Fruit fly (Drosophila melanogaster): ENCODE results near the gene grass.
A peak's percentile ranks its signal among the peaks of the same experiment; 100 is the strongest.

grass gene

dm6 chr3R:27198883-27199780 lies 41.4 kb downstream of the grass start (continued):
- peak in 1 of 2 experiments; percentile 12 for TF ChIP-seq salr (GFP tag; optimal IDR thresholded peaks at IDR 0.05)
- TF ChIP-seq CG4318 (GFP tag; optimal IDR thresholded peaks at IDR 0.05) = no peak
- 0 out of 3 replicates have a peak, but pooled peaks have one; percentile 24 for TF ChIP-seq CG6163 (GFP tag; IDR thresholded peaks at IDR 0.05)
- TF ChIP-seq Lpt (GFP tag; optimal IDR thresholded peaks at IDR 0.05) = no peak
- TF ChIP-seq CG8119 (GFP tag; IDR thresholded peaks at IDR 0.05) = no peak
- TF ChIP-seq Sox14 (GFP tag; optimal IDR thresholded peaks at IDR 0.05) = peak; percentile 6
- TF ChIP-seq fd59A (GFP tag; optimal IDR thresholded peaks at IDR 0.05) = peak; percentile 47
- TF ChIP-seq net (GFP tag; optimal IDR thresholded peaks at IDR 0.05) = no peak
- no peak for TF ChIP-seq Met (GFP tag; optimal IDR thresholded peaks at IDR 0.05)
- TF ChIP-seq CG6276 (GFP tag; optimal IDR thresholded peaks at IDR 0.05) = no peak
- no peak for TF ChIP-seq fd85E (GFP tag; optimal IDR thresholded peaks at IDR 0.05)
- peak; percentile 25 for TF ChIP-seq lz (GFP tag; optimal IDR thresholded peaks at IDR 0.05)
- TF ChIP-seq CG15336 (GFP tag; IDR thresholded peaks at IDR 0.05) = no peak
- TF ChIP-seq Smox (GFP tag; optimal IDR thresholded peaks at IDR 0.05) = peak; percentile 29
- TF ChIP-seq pdm3 (GFP tag; optimal IDR thresholded peaks at IDR 0.05) = peak; percentile 50
- TF ChIP-seq fkh (GFP tag; optimal IDR thresholded peaks at IDR 0.05) = no peak
- TF ChIP-seq Ets96B (tag; optimal IDR thresholded peaks at IDR 0.05) = peak; percentile 57
- peak; percentile 46 for TF ChIP-seq Eip75B (GFP tag; optimal IDR thresholded peaks at IDR 0.05)
- no peak for TF ChIP-seq Hr4 (GFP tag; optimal IDR thresholded peaks at IDR 0.05)
- peak; percentile 53 for TF ChIP-seq CG11902 (GFP tag; optimal IDR thresholded peaks at IDR 0.05)
- TF ChIP-seq CG6854 (GFP tag; optimal IDR thresholded peaks at IDR 0.05) = peak; percentile 46
- TF ChIP-seq dsx (GFP tag; optimal IDR thresholded peaks at IDR 0.05; ENCODE audit: poor library complexity, severe bottlenecking) = peak; percentile 0
- TF ChIP-seq CG16779 (tag; optimal IDR thresholded peaks at IDR 0.05) = no peak
- peak; percentile 20 for TF ChIP-seq cyc (GFP tag; optimal IDR thresholded peaks at IDR 0.05)
- no peak for TF ChIP-seq vri (GFP tag; optimal IDR thresholded peaks at IDR 0.05)
- no peak for TF ChIP-seq Hr38 (GFP tag; optimal IDR thresholded peaks at IDR 0.05)
- TF ChIP-seq Hr39 (GFP tag; optimal IDR thresholded peaks at IDR 0.05) = peak; percentile 27
- TF ChIP-seq svp (GFP tag) = peak; percentile 60
- TF ChIP-seq OdsH (GFP tag; optimal IDR thresholded peaks at IDR 0.05) = peak; percentile 29

- TF ChIP-seq CG6854 (GFP tag; optimal IDR thresholded peaks at IDR 0.05) (peak; percentile 79), Blimp-1 (GFP tag; optimal IDR thresholded peaks at IDR 0.05) (peak; percentile 44), Eip78C (GFP tag) (peak; percentile 92), fd85E (GFP tag; optimal IDR thresholded peaks at IDR 0.05) (peak; percentile 37), CG10631 (GFP tag; optimal IDR thresholded peaks at IDR 0.05) (peak; percentile 82), acj6 (GFP tag; optimal IDR thresholded peaks at IDR 0.05) (peak; percentile 75), spab (GFP tag; optimal IDR thresholded peaks at IDR 0.05) (peak; percentile 87), CG1621 (tag; optimal IDR thresholded peaks at IDR 0.05) (peak; percentile 12), dsx (GFP tag; optimal IDR thresholded peaks at IDR 0.05; ENCODE audit: poor library complexity, severe bottlenecking) (peak; percentile 77), lz (GFP tag; optimal IDR thresholded peaks at IDR 0.05) (peak; percentile 55), CG4318 (GFP tag; optimal IDR thresholded peaks at IDR 0.05) (peak; percentile 11), pdm3 (GFP tag; optimal IDR thresholded peaks at IDR 0.05) (peak; percentile 43), eg (GFP tag; IDR thresholded peaks at IDR 0.05) (no peak), Ets96B (tag; optimal IDR thresholded peaks at IDR 0.05) (peak; percentile 93), Sox102F (GFP tag; optimal IDR thresholded peaks at IDR 0.05) (peak; percentile 5), CG8632 (GFP tag; optimal IDR thresholded peaks at IDR 0.05) (peak; percentile 68), CG8319 (GFP tag; optimal IDR thresholded peaks at IDR 0.05) (peak; percentile 37), CG9139 (GFP tag; optimal IDR thresholded peaks at IDR 0.05) (peak; percentile 64), CG6792 (GFP tag; optimal IDR thresholded peaks at IDR 0.05) (peak; percentile 65), CG31627 (GFP tag; optimal IDR thresholded peaks at IDR 0.05) (peak; percentile 33), Smox (GFP tag; optimal IDR thresholded peaks at IDR 0.05) (peak; percentile 63), Ets21C (GFP tag; optimal IDR thresholded peaks at IDR 0.05) (peak; percentile 18), Lpt (GFP tag; optimal IDR thresholded peaks at IDR 0.05) (peak; percentile 43), OdsH (GFP tag; optimal IDR thresholded peaks at IDR 0.05) (peak; percentile 73), svp (GFP tag) (peak; percentile 81), CG6276 (GFP tag; optimal IDR thresholded peaks at IDR 0.05) (no peak), CG7368 (GFP tag; optimal IDR thresholded peaks at IDR 0.05) (peak; percentile 28), topi (GFP tag; optimal IDR thresholded peaks at IDR 0.05) (peak; percentile 48), CG34406 (GFP tag; optimal IDR thresholded peaks at IDR 0.05) (peak; percentile 65), CG15336 (GFP tag; IDR thresholded peaks at IDR 0.05) (peak; percentile 36; the same call in 1 of the 2 replicates), Met (GFP tag; optimal IDR thresholded peaks at IDR 0.05) (peak; percentile 82)
Observed at dm6 chr3R:27201538-27202281, 44.0 kb downstream of the grass start.
